Worm (Caenorhabditis elegans) whole organism, young adult: Measurements from ENCODE around the gene sri-25.

Experiments used
- B0019.2 ChIP-seq: fragments of 200-800 bp; sonication (Bioruptor generic); conservative IDR thresholded peaks from 2 replicates; pipeline ENCODE4 v1.3.6; 2022; ENCODE audit warnings: missing genetic modification reagents, missing genetic modification characterization, missing compliant biosample characterization
- B0336.3 ChIP-seq: fragments of 200-800 bp; sonication (Bioruptor generic); IDR thresholded peaks from 2 replicates; pipeline ENCODE4 v1.3.6; 2022; ENCODE audit warnings: missing genetic modification characterization, missing compliant biosample characterization
- F37B4.10 ChIP-seq: fragments of 200-800 bp; sonication (Bioruptor generic); IDR thresholded peaks from 2 replicates; pipeline ENCODE4 v1.3.6; 2022; ENCODE audit warnings: missing genetic modification characterization, missing compliant biosample characterization
- F49E8.2 ChIP-seq: sonication (generic microtip); optimal IDR thresholded peaks from 3 replicates; lab custom pipeline; 2017; ENCODE audit warnings: missing genetic modification characterization, mild to moderate bottlenecking, missing compliant biosample characterization, antibody characterized with exemption, moderate library complexity; ENCODE audit not compliant: insufficient read depth
- F57A8.1 ChIP-seq: fragments of 200-800 bp; sonication (Bioruptor generic); optimal IDR thresholded peaks from 2 replicates; lab custom pipeline; 2018; ENCODE audit warnings: mild to moderate bottlenecking, missing genetic modification characterization, moderate library complexity, missing compliant biosample characterization
- F57C9.4 ChIP-seq: sonication (generic microtip); optimal IDR thresholded peaks from 2 replicates; lab custom pipeline; 2017; ENCODE audit warnings: mild to moderate bottlenecking, missing genetic modification characterization, missing compliant biosample characterization
- T07F8.4 ChIP-seq: sonication (generic microtip); optimal IDR thresholded peaks from 2 replicates; lab custom pipeline; 2016; ENCODE audit warnings: mild to moderate bottlenecking, missing genetic modification characterization, moderate library complexity, missing compliant biosample characterization
- T26A5.8 ChIP-seq: sonication (generic microtip); optimal IDR thresholded peaks from 2 replicates; lab custom pipeline; 2016; ENCODE audit warnings: missing genetic modification characterization, missing compliant biosample characterization
- Y53F4B.3 ChIP-seq: fragments of 200-800 bp; sonication (Bioruptor generic); IDR thresholded peaks from 2 replicates; pipeline ENCODE4 v1.3.6; 2022; ENCODE audit warnings: missing genetic modification reagents, missing genetic modification characterization, missing compliant biosample characterization
- Y53G8AR.9 ChIP-seq: fragments of 200-800 bp; sonication (Bioruptor generic); conservative IDR thresholded peaks from 2 replicates; pipeline ENCODE4 v1.3.6; 2022; ENCODE audit warnings: missing genetic modification reagents, missing genetic modification characterization, missing compliant biosample characterization
- Y56A3A.18 ChIP-seq: fragments of 200-800 bp; sonication (Bioruptor generic); IDR thresholded peaks from 2 replicates; pipeline ENCODE4 v1.3.6; 2022; ENCODE audit warnings: missing genetic modification reagents, missing genetic modification characterization, missing compliant biosample characterization
- Y95B8A.8 ChIP-seq: fragments of 200-800 bp; sonication (Bioruptor generic); IDR thresholded peaks from 2 replicates; pipeline ENCODE4 v1.3.6; 2022; ENCODE audit warnings: missing genetic modification reagents, missing genetic modification characterization, missing compliant biosample characterization
- akir-1 ChIP-seq: fragments of 200-800 bp; sonication (Bioruptor generic); optimal IDR thresholded peaks from 2 replicates; lab custom pipeline; 2018; ENCODE audit warnings: mild to moderate bottlenecking, missing genetic modification characterization, moderate library complexity, missing compliant biosample characterization
- aptf-2 ChIP-seq: fragments of 200-800 bp; sonication (Bioruptor generic); conservative IDR thresholded peaks from 2 replicates; pipeline ENCODE4 v1.3.6; 2022; ENCODE audit warnings: missing genetic modification reagents, missing genetic modification characterization, missing compliant biosample characterization
- atf-7 ChIP-seq: sonication (generic microtip); optimal IDR thresholded peaks from 2 replicates; lab custom pipeline; 2017; ENCODE audit warnings: mild to moderate bottlenecking, missing genetic modification characterization, missing compliant biosample characterization
- athp-1 ChIP-seq: sonication (generic microtip); optimal IDR thresholded peaks from 2 replicates; lab custom pipeline; 2017; ENCODE audit warnings: mild to moderate bottlenecking, missing genetic modification characterization, missing compliant biosample characterization
- ceh-40 ChIP-seq: fragments of 200-800 bp; sonication (Bioruptor generic); IDR thresholded peaks from 2 replicates; pipeline ENCODE4 v1.3.6; 2022; ENCODE audit warnings: missing genetic modification characterization, missing compliant biosample characterization
- ceh-79 ChIP-seq: sonication (generic microtip); optimal IDR thresholded peaks from 2 replicates; lab custom pipeline; 2017; ENCODE audit warnings: mild to moderate bottlenecking, missing genetic modification characterization, missing compliant biosample characterization
- ceh-91 ChIP-seq: fragments of 200-800 bp; sonication (Bioruptor generic); IDR thresholded peaks from 2 replicates; pipeline ENCODE4 v1.3.6; 2022; ENCODE audit warnings: missing genetic modification reagents, missing genetic modification characterization, missing compliant biosample characterization
- egl-18 ChIP-seq: fragments of 200-800 bp; sonication (Bioruptor generic); IDR thresholded peaks from 2 replicates; pipeline ENCODE4 v1.3.6; 2022; ENCODE audit warnings: missing genetic modification reagents, missing genetic modification characterization, missing compliant biosample characterization
- ekl-4 ChIP-seq: fragments of 200-800 bp; sonication (Bioruptor generic); IDR thresholded peaks from 2 replicates; pipeline ENCODE4 v1.3.6; 2022; ENCODE audit warnings: missing genetic modification reagents, missing genetic modification characterization, missing compliant biosample characterization
- him-1 ChIP-seq: sonication (generic microtip); optimal IDR thresholded peaks from 2 replicates; lab custom pipeline; 2016; ENCODE audit warnings: missing genotype, missing genetic modification reagents, missing genetic modification characterization, missing compliant biosample characterization
- hmg-20 ChIP-seq: fragments of 200-800 bp; sonication (Bioruptor generic); IDR thresholded peaks from 2 replicates; pipeline ENCODE4 v1.3.6; 2022; ENCODE audit warnings: missing genetic modification reagents, missing genetic modification characterization, missing compliant biosample characterization
- let-526 ChIP-seq: fragments of 200-800 bp; sonication (Bioruptor generic); IDR thresholded peaks from 2 replicates; pipeline ENCODE4 v1.3.6; 2022; ENCODE audit warnings: missing genetic modification reagents, missing genetic modification characterization, missing compliant biosample characterization
- let-607 ChIP-seq, 2 experiments: fragments of 200-800 bp in 1 of 2; sonication (Bioruptor generic) in 1 of 2; sonication (generic microtip) in 1 of 2; optimal IDR thresholded peaks; 2 replicates each; lab custom pipeline; 2016 to 2018; ENCODE audit warnings: mild to moderate bottlenecking in 2 of 2, missing compliant biosample characterization in 2 of 2, missing genetic modification characterization in 2 of 2, moderate library complexity in 2 of 2, missing genotype in 1 of 2
- lin-26 ChIP-seq: fragments of 200-800 bp; sonication (Bioruptor generic); IDR thresholded peaks from 2 replicates; pipeline ENCODE4 v1.3.6; 2022; ENCODE audit warnings: missing genetic modification reagents, missing genetic modification characterization, missing compliant biosample characterization
- lin-35 ChIP-seq, 3 experiments: fragments of 150-350 bp in 2 of 3; sonication (generic microtip) in 1 of 3; optimal IDR thresholded peaks; 2 replicates each; lab custom pipeline; 2014 to 2018; ENCODE audit warnings: missing biosample characterization in 3 of 3, missing genetic modification characterization in 3 of 3, missing genetic modification reagents in 3 of 3
- lsl-1 ChIP-seq: fragments of 200-800 bp; sonication (Bioruptor generic); optimal IDR thresholded peaks from 2 replicates; lab custom pipeline; 2018; ENCODE audit warnings: mild to moderate bottlenecking, missing genetic modification characterization, moderate library complexity, missing compliant biosample characterization
- madf-3 ChIP-seq: fragments of 200-800 bp; sonication (Bioruptor generic); IDR thresholded peaks from 2 replicates; pipeline ENCODE4 v1.3.6; 2022; ENCODE audit warnings: missing genetic modification reagents, missing genetic modification characterization, missing compliant biosample characterization
- mxl-1 ChIP-seq: sonication (generic microtip); optimal IDR thresholded peaks from 2 replicates; lab custom pipeline; 2016; ENCODE audit warnings: missing genetic modification characterization, missing compliant biosample characterization
- nfya-2 ChIP-seq: fragments of 200-800 bp; sonication (Bioruptor generic); IDR thresholded peaks from 2 replicates; pipeline ENCODE4 v1.3.6; 2022; ENCODE audit warnings: missing genetic modification reagents, missing genetic modification characterization, missing compliant biosample characterization
- nhr-80 ChIP-seq: sonication (generic microtip); optimal IDR thresholded peaks from 2 replicates; lab custom pipeline; 2016; ENCODE audit warnings: missing genetic modification characterization, missing compliant biosample characterization
- rcor-1 ChIP-seq: fragments of 200-800 bp; sonication (Bioruptor generic); IDR thresholded peaks from 2 replicates; pipeline ENCODE4 v1.3.6; 2022; ENCODE audit warnings: missing genetic modification reagents, missing genetic modification characterization, missing compliant biosample characterization
- rec-8 ChIP-seq, 2 experiments: sonication (generic microtip); optimal IDR thresholded peaks; 2 replicates each; lab custom pipeline; 2016; ENCODE audit warnings: mild to moderate bottlenecking in 2 of 2, missing genetic modification characterization in 2 of 2, missing genetic modification reagents in 2 of 2, missing genotype in 2 of 2, missing biosample characterization in 1 of 2, missing compliant biosample characterization in 1 of 2, moderate library complexity in 1 of 2
- repo-1 ChIP-seq: sonication (generic microtip); optimal IDR thresholded peaks from 2 replicates; lab custom pipeline; 2017; ENCODE audit warnings: mild to moderate bottlenecking, missing genetic modification characterization, missing compliant biosample characterization
- sdz-38 ChIP-seq: sonication (generic microtip); optimal IDR thresholded peaks from 2 replicates; lab custom pipeline; 2016; ENCODE audit warnings: missing genotype, missing genetic modification characterization, missing compliant biosample characterization
- sea-2 ChIP-seq: fragments of 200-800 bp; sonication (Bioruptor generic); IDR thresholded peaks from 2 replicates; pipeline ENCODE4 v1.3.6; 2022; ENCODE audit warnings: missing genetic modification characterization, missing compliant biosample characterization
- snpc-1.1 ChIP-seq: sonication (generic microtip); optimal IDR thresholded peaks from 2 replicates; lab custom pipeline; 2017; ENCODE audit warnings: missing genetic modification characterization, mild to moderate bottlenecking, missing compliant biosample characterization, antibody characterized with exemption, moderate library complexity, missing genotype, missing genetic modification reagents; ENCODE audit not compliant: insufficient read depth
- snpc-3.4 ChIP-seq: sonication (generic microtip); optimal IDR thresholded peaks from 2 replicates; lab custom pipeline; 2017; ENCODE audit warnings: missing genetic modification characterization, mild to moderate bottlenecking, missing compliant biosample characterization, antibody characterized with exemption, moderate library complexity, missing genotype, missing genetic modification reagents
- sptf-2 ChIP-seq: fragments of 200-800 bp; sonication (Bioruptor generic); optimal IDR thresholded peaks from 2 replicates; lab custom pipeline; 2018; ENCODE audit warnings: mild to moderate bottlenecking, missing genetic modification characterization, missing compliant biosample characterization
- tbx-9 ChIP-seq: sonication (generic microtip); optimal IDR thresholded peaks from 2 replicates; lab custom pipeline; 2016; ENCODE audit warnings: borderline replicate concordance, missing genetic modification characterization, inconsistent platforms, missing compliant biosample characterization
- tlf-1 ChIP-seq: fragments of 200-800 bp; sonication (Bioruptor generic); optimal IDR thresholded peaks from 2 replicates; lab custom pipeline; 2018; ENCODE audit warnings: mild to moderate bottlenecking, missing genetic modification characterization, missing compliant biosample characterization
- unc-130 ChIP-seq: sonication (generic microtip); optimal IDR thresholded peaks from 2 replicates; lab custom pipeline; 2016; ENCODE audit warnings: missing genetic modification reagents, missing genetic modification characterization, missing compliant biosample characterization
- xnd-1 ChIP-seq: sonication (generic microtip); optimal IDR thresholded peaks from 2 replicates; lab custom pipeline; 2016; ENCODE audit warnings: missing genotype, missing genetic modification reagents, missing genetic modification characterization, missing compliant biosample characterization
- zfh-2 ChIP-seq: fragments of 200-800 bp; sonication (Bioruptor generic); conservative IDR thresholded peaks from 2 replicates; pipeline ENCODE4 v1.3.6; 2022; ENCODE audit warnings: missing genetic modification reagents, missing genetic modification characterization, missing compliant biosample characterization
- ztf-26 ChIP-seq: sonication (generic microtip); optimal IDR thresholded peaks from 2 replicates; lab custom pipeline; 2017; ENCODE audit warnings: missing genetic modification characterization, missing compliant biosample characterization
- ztf-28 ChIP-seq: fragments of 200-800 bp; sonication (Bioruptor generic); IDR thresholded peaks from 2 replicates; pipeline ENCODE4 v1.3.6; 2022; ENCODE audit warnings: missing genetic modification reagents, missing genetic modification characterization, missing compliant biosample characterization
- ztf-6 ChIP-seq: fragments of 200-800 bp; sonication (Bioruptor generic); IDR thresholded peaks from 2 replicates; pipeline ENCODE4 v1.3.6; 2022; ENCODE audit warnings: missing genetic modification reagents, missing genetic modification characterization, missing compliant biosample characterization

sri-25 gene

DNA sequence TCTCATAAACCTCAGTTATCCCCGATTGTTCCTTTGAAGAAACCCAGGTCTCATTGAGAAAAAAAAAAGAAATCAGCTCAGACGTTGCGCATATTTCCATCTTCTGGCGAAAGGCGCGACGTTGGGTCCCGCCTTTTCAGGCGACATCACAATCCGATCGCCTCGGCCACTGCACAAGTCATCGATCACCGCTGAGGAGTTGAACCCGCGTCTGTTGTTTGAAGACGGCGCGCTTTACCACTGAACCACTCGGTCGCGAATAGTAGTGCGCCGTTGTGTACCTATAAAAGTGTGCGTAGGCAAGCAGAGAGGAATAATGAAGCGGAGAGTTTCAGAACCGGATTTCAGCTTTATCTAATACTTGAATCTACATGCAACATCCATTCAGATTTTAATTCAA is 25.9 kb upstream of the sri-25 start, which contains the start of gene Y75B12B.11 (continued):
- TF ChIP-seq xnd-1 (tag; lab: Kevin White, UChicago) = peak; percentile 61
- TF ChIP-seq hmg-20 (GFP tag; lab: Robert Waterston, UW) = peak; percentile 93
- TF ChIP-seq B0336.3 = peak; percentile 98
- peak; percentile 96 for TF ChIP-seq F49E8.2 (tag; lab: Kevin White, UChicago)
- TF ChIP-seq let-607 (tag; optimal IDR thresholded peaks at IDR 0.05; lab: Kevin White, UChicago) = peak; percentile 66 to 83
- peak; percentile 62 for TF ChIP-seq B0019.2 (GFP tag; lab: Robert Waterston, UW)
- TF ChIP-seq mxl-1 (tag; lab: Kevin White, UChicago) = peak; percentile 96
- peak; percentile 95 for TF ChIP-seq tlf-1 (GFP tag; lab: Kevin White, UChicago)
- peak; percentile 98 for TF ChIP-seq Y56A3A.18 (GFP tag; lab: Robert Waterston, UW)
- peak; percentile 95 for TF ChIP-seq zfh-2
- TF ChIP-seq akir-1 (GFP tag; lab: Kevin White, UChicago) = peak; percentile 40
- TF ChIP-seq ceh-79 (tag; lab: Kevin White, UChicago) = peak; percentile 97
- TF ChIP-seq T07F8.4 (tag; lab: Kevin White, UChicago) = peak; percentile 91
- peak; percentile 95 for TF ChIP-seq Y53G8AR.9 (GFP tag; lab: Robert Waterston, UW)
- peak; percentile 94 to 96 for TF ChIP-seq rec-8 (tag; optimal IDR thresholded peaks at IDR 0.05; lab: Kevin White, UChicago)
- peak; percentile 95 for TF ChIP-seq atf-7 (tag; lab: Kevin White, UChicago)
- TF ChIP-seq rcor-1 = peak; percentile 95
- peak; percentile 88 for TF ChIP-seq madf-3 (GFP tag; lab: Robert Waterston, UW)
- TF ChIP-seq him-1 (tag; lab: Kevin White, UChicago) = peak; percentile 87
- TF ChIP-seq sea-2 (GFP tag; lab: Robert Waterston, UW) = 0 out of 2 replicates have a peak, but pooled peaks have one; percentile 60
- TF ChIP-seq aptf-2 (GFP tag; lab: Robert Waterston, UW) = peak; percentile 73; the same call in 1 of the 2 replicates
- TF ChIP-seq nhr-80 (tag; lab: Kevin White, UChicago) = peak; percentile 73
- TF ChIP-seq Y95B8A.8 (GFP tag; lab: Robert Waterston, UW) = peak; percentile 87; the same call in 1 of the 2 replicates
- peak; percentile 94 for TF ChIP-seq let-526 (GFP tag; lab: Robert Waterston, UW)
- TF ChIP-seq ztf-6 = 0 out of 2 replicates have a peak, but pooled peaks have one; percentile 75
- peak; percentile 98 for TF ChIP-seq T26A5.8 (tag; lab: Kevin White, UChicago)
- TF ChIP-seq ztf-26 (tag; lab: Kevin White, UChicago) = peak; percentile 95
- TF ChIP-seq snpc-1.1 = peak; percentile 81
- TF ChIP-seq F57A8.1 (GFP tag; lab: Kevin White, UChicago) = peak; percentile 86
- TF ChIP-seq unc-130 (GFP tag; lab: Kevin White, UChicago) = peak; percentile 92
- peak; percentile 96 for TF ChIP-seq repo-1 (tag; lab: Kevin White, UChicago)
- TF ChIP-seq F57C9.4 (tag; lab: Kevin White, UChicago) = peak; percentile 91
- TF ChIP-seq sdz-38 (tag; lab: Kevin White, UChicago) = no peak
- TF ChIP-seq tbx-9 (tag; lab: Kevin White, UChicago) = peak; percentile 90
- TF ChIP-seq F37B4.10 = peak; percentile 96
- peak; percentile 90; the same call in 1 of the 2 replicates for TF ChIP-seq nfya-2 (GFP tag; lab: Robert Waterston, UW)
- TF ChIP-seq ceh-40 = peak; percentile 94
- TF ChIP-seq Y53F4B.3 (GFP tag; lab: Robert Waterston, UW) = peak; percentile 87
- TF ChIP-seq lin-35 (GFP tag; optimal IDR thresholded peaks at IDR 0.05; lab: Kevin White, UChicago) = peak in 2 of 3 experiments; percentile 72 to 87
- peak; percentile 98 for TF ChIP-seq athp-1 (tag; lab: Kevin White, UChicago)
- peak; percentile 83 for TF ChIP-seq lsl-1 (GFP tag; lab: Kevin White, UChicago)
- TF ChIP-seq egl-18 = peak; percentile 84
- TF ChIP-seq ekl-4 = peak; percentile 96
- peak; percentile 70 for TF ChIP-seq ceh-91 (GFP tag; lab: Robert Waterston, UW)
- TF ChIP-seq sptf-2 (GFP tag; lab: Kevin White, UChicago) = peak; percentile 86
- TF ChIP-seq lin-26 (GFP tag; lab: Robert Waterston, UW) = peak; percentile 99
- TF ChIP-seq snpc-3.4 (tag; lab: Kevin White, UChicago) = peak; percentile 85
- TF ChIP-seq ztf-28 (GFP tag; lab: Robert Waterston, UW) = peak; percentile 94
